Fruit fly (Drosophila melanogaster): ENCODE results near the gene Tie.

- no peak for TF ChIP-seq pan (optimal IDR thresholded peaks at IDR 0.05)
- no peak for TF ChIP-seq Dif (GFP tag; optimal IDR thresholded peaks at IDR 0.05; ENCODE audit: partially characterized antibody)
- TF ChIP-seq usp (GFP tag; optimal IDR thresholded peaks at IDR 0.05): no peak
- TF ChIP-seq rgr (GFP tag; optimal IDR thresholded peaks at IDR 0.05): no peak
- TF ChIP-seq dl (GFP tag; optimal IDR thresholded peaks at IDR 0.05; ENCODE audit: insufficient read depth in 1 of 2, partially characterized antibody in 2 of 2): no peak
- TF ChIP-seq Jra (GFP tag; optimal IDR thresholded peaks at IDR 0.05): no peak
- TF ChIP-seq Vsx2 (GFP tag; optimal IDR thresholded peaks at IDR 0.05; ENCODE audit: partially characterized antibody): no peak
- TF ChIP-seq h (GFP tag; optimal IDR thresholded peaks at IDR 0.05): no peak
- TF ChIP-seq dsf (GFP tag; optimal IDR thresholded peaks at IDR 0.05; ENCODE audit: borderline replicate concordance): no peak
- TF ChIP-seq OdsH (GFP tag; optimal IDR thresholded peaks at IDR 0.05): no peak
- TF ChIP-seq fru (GFP tag; optimal IDR thresholded peaks at IDR 0.05): no peak
- TF ChIP-seq Hnf4 (GFP tag; optimal IDR thresholded peaks at IDR 0.05): no peak
- TF ChIP-seq Abd-B (GFP tag; optimal IDR thresholded peaks at IDR 0.05): no peak
- no peak for TF ChIP-seq br (GFP tag; optimal IDR thresholded peaks at IDR 0.05)
Measured at dm6 chr3L:4469701-4470100, 62.2 kb downstream of the Tie start, which contains the start of gene CG32249.

Data from whole organism, wandering third instar larva.